Worm (Caenorhabditis elegans) whole organism, midembryonic: ENCODE results near the gene rabr-3.

Experiments used
- T22C8.4 ChIP-seq: fragments of 200-800 bp; sonication (Bioruptor generic); IDR thresholded peaks from 2 replicates; pipeline ENCODE4 v1.3.6; 2022; ENCODE audit warnings: missing genetic modification characterization, missing compliant biosample characterization
- cog-1 ChIP-seq: sonication (generic microtip); optimal IDR thresholded peaks from 2 replicates; lab custom pipeline; 2016; ENCODE audit warnings: missing genetic modification characterization, missing compliant biosample characterization
- flt-1 ChIP-seq: fragments of 200-800 bp; sonication (Bioruptor generic); IDR thresholded peaks from 2 replicates; pipeline ENCODE4 v1.3.6; 2022; ENCODE audit warnings: missing genetic modification characterization, missing compliant biosample characterization
- klf-2 ChIP-seq: fragments of 200-800 bp; sonication (Bioruptor generic); conservative IDR thresholded peaks from 2 replicates; pipeline ENCODE4 v1.3.6; 2022; ENCODE audit warnings: missing genetic modification reagents, missing genetic modification characterization, missing compliant biosample characterization
- med-1 ChIP-seq: sonication (generic microtip); optimal IDR thresholded peaks from 2 replicates; lab custom pipeline; 2017; ENCODE audit warnings: missing genetic modification characterization, mild to moderate bottlenecking, missing compliant biosample characterization, antibody characterized with exemption, missing genetic modification reagents; ENCODE audit not compliant: insufficient read depth
- ref-1 ChIP-seq: fragments of 200-800 bp; sonication (Bioruptor generic); conservative IDR thresholded peaks from 2 replicates; pipeline ENCODE4 v1.3.6; 2022; ENCODE audit warnings: missing genetic modification reagents, missing genetic modification characterization, missing compliant biosample characterization
- tab-1 ChIP-seq: fragments of 200-800 bp; sonication (Bioruptor generic); IDR thresholded peaks from 2 replicates; pipeline ENCODE4 v1.3.6; 2022; ENCODE audit warnings: missing genetic modification characterization, missing compliant biosample characterization
- ztf-23 ChIP-seq: fragments of 200-800 bp; sonication (Bioruptor generic); IDR thresholded peaks from 2 replicates; pipeline ENCODE4 v1.3.6; 2022; ENCODE audit warnings: missing genetic modification reagents, missing genetic modification characterization, missing compliant biosample characterization
- ztf-29 ChIP-seq: fragments of 200-800 bp; sonication (Bioruptor generic); IDR thresholded peaks from 2 replicates; pipeline ENCODE4 v1.3.6; 2022; ENCODE audit warnings: missing genetic modification reagents, missing genetic modification characterization, missing compliant biosample characterization

Gene rabr-3

DNA sequence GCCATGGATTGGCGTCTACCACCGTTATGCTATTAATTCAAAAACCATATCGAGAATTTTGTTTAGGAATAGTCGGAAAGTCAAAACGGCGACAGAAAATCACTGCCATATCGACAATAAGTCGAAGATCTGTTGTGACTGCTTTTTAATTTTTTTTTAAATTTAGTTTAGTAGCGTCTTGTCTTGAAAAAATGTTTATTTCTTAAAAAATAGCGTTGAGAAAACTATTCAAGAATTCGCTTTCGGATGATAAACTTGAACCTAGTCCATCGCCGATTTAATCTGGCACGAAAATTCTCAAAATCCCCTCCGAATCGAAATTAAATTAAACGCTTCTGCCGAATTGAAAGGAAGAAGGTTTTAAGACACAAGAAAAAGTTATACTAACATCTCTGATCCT lies 3.4 kb upstream of the rabr-3 start, which contains the start of gene srh-279:
Gene srh-279, plus strand, starts transcription at position 301 of the 400 bp plus-strand sequence.
- TF ChIP-seq cog-1, result no peak
- no peak for TF ChIP-seq ztf-23 (GFP tag; lab: Robert Waterston, UW)
- no peak for TF ChIP-seq ref-1 (GFP tag; lab: Robert Waterston, UW)
- no peak for TF ChIP-seq med-1 (GFP tag; lab: Kevin White, UChicago)
- TF ChIP-seq klf-2, result no peak
- TF ChIP-seq tab-1 (GFP tag; lab: Robert Waterston, UW), result no peak
- no peak for TF ChIP-seq flt-1 (GFP tag; lab: Robert Waterston, UW)
- TF ChIP-seq ztf-29 (GFP tag; lab: Robert Waterston, UW), result no peak
- no peak for TF ChIP-seq T22C8.4

DNA sequence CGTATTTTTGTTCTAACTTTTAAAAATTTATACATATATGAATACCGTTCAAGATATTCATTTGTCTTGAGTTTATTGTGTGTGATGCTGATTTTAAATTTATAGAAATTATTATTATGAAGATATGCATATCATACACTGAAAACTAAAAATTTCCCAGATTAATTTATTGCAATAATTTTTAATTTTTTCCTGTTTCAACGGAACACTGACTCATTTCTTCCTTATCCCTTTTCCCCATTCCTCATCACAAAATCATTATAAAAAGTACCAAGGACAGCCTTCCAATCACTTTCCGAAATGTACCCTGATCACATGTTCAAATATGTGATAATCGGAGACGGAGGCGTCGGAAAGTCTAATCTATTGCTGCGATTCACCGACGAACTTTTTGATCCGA lies 840 bp upstream of the rabr-3 start, which contains the start of gene rabr-4:
Gene rabr-4, plus strand, starts transcription at position 301 of the 400 bp plus-strand sequence.
- TF ChIP-seq flt-1 (GFP tag; lab: Robert Waterston, UW) (no peak), klf-2 (no peak), tab-1 (GFP tag; lab: Robert Waterston, UW) (no peak), T22C8.4 (no peak), ztf-29 (GFP tag; lab: Robert Waterston, UW) (no peak), med-1 (GFP tag; lab: Kevin White, UChicago) (no peak), ztf-23 (GFP tag; lab: Robert Waterston, UW) (no peak), ref-1 (GFP tag; lab: Robert Waterston, UW) (no peak), cog-1 (no peak)

DNA sequence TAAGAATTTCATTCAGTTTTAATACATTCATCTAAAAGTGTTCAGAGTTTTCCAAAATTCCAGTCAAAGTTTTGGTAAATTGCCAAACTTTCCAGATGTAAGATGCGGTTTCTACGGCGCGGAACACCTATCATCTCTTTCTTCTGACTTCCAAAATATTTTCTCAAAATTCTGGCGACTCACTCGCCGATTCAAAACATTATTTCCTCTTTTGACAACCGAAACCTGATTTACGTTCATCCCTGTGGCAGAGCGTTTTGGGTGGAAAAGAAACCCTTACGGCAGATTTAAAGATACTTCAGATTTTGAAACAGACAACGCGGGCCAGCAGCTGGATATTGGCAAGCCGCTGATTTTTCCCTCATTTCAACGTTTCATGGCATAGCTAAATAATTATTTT lies 2.5 kb downstream of the rabr-3 start, which contains the start of gene F11A5.5:
Gene F11A5.5, plus strand, starts transcription at position 301 of the 400 bp plus-strand sequence.
- TF ChIP-seq med-1 (GFP tag; lab: Kevin White, UChicago), result no peak
- TF ChIP-seq klf-2, result no peak
- no peak for TF ChIP-seq ztf-29 (GFP tag; lab: Robert Waterston, UW)
- no peak for TF ChIP-seq T22C8.4
- no peak for TF ChIP-seq cog-1
- TF ChIP-seq ztf-23 (GFP tag; lab: Robert Waterston, UW), result no peak
- TF ChIP-seq flt-1 (GFP tag; lab: Robert Waterston, UW), result no peak
- TF ChIP-seq ref-1 (GFP tag; lab: Robert Waterston, UW), result no peak
- TF ChIP-seq tab-1 (GFP tag; lab: Robert Waterston, UW), result no peak

DNA sequence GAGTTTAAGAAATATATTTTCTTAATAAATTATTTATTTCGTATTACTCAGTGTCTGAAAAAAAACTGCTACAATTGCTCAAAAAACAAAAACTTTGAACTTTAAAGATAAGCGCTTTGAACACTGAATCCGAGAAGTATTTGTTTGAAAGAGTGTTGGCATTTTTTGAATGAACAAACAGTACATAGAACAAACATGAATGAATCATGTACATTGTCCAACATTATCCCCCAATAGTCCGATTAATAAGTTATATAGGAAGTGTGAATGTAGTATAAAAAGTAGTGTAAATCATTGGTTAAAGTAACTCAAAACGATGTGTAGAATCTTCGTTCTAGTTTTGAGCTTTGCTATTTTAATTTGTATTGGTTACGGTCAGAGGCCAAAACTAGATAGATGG lies 6.3 kb downstream of the rabr-3 start, which contains the start of gene F11A5.17:
Gene F11A5.17, plus strand, starts transcription at position 301 of the 400 bp plus-strand sequence.
- no peak for TF ChIP-seq tab-1 (GFP tag; lab: Robert Waterston, UW)
- no peak for TF ChIP-seq cog-1
- TF ChIP-seq ref-1 (GFP tag; lab: Robert Waterston, UW), result no peak
- TF ChIP-seq ztf-23 (GFP tag; lab: Robert Waterston, UW), result no peak
- TF ChIP-seq ztf-29 (GFP tag; lab: Robert Waterston, UW), result no peak
- no peak for TF ChIP-seq med-1 (GFP tag; lab: Kevin White, UChicago)
- TF ChIP-seq T22C8.4, result no peak
- no peak for TF ChIP-seq flt-1 (GFP tag; lab: Robert Waterston, UW)
- no peak for TF ChIP-seq klf-2

DNA sequence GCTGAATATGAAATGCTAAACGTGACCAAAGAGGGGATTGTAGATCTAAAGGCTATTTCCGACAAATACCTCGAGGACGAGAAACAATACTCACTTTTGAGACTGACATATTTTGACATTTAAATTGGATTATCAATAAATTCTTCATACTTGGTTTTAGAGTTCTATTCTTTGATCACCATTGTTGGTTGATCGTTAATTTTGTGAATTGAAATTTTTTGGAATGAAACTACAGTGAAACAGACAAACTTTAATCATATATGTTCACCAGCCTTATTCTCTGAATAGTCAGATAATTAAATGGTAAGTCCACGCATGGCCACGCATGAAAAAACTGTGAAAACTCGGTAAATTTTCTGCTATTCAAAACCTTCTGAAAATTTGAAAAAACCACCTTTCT lies 7.1 kb downstream of the rabr-3 start, which contains the start of gene F11A5.18:
Gene F11A5.18, plus strand, starts transcription at position 301 of the 400 bp plus-strand sequence.
- no peak for TF ChIP-seq ref-1 (GFP tag; lab: Robert Waterston, UW)
- no peak for TF ChIP-seq med-1 (GFP tag; lab: Kevin White, UChicago)
- no peak for TF ChIP-seq cog-1
- no peak for TF ChIP-seq ztf-29 (GFP tag; lab: Robert Waterston, UW)
- no peak for TF ChIP-seq ztf-23 (GFP tag; lab: Robert Waterston, UW)

DNA sequence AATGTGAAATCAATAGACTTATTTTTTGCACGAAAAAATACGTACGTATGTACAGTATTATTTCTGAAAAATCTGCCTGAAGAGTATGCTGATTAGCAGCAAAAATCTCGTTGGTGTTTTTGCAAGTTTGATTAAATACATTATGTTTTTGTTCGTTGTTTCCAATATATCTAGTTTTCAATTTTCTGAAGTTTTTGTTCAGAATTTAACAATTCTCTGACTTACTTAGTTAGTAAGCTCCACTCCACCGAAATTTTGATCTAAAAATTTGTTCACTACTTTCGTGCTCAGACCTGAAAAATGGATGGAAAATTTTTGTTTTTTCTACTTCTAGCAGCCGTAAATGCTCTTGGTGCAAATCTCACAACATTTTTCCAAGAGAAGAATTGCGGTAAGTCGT lies 9.4 kb downstream of the rabr-3 start, which contains the start of gene irld-26:
Gene irld-26, plus strand, starts transcription at position 301 of the 400 bp plus-strand sequence.
- TF ChIP-seq cog-1 (no peak), ztf-29 (GFP tag; lab: Robert Waterston, UW) (no peak), T22C8.4 (no peak), tab-1 (GFP tag; lab: Robert Waterston, UW) (no peak), ref-1 (GFP tag; lab: Robert Waterston, UW) (no peak), med-1 (GFP tag; lab: Kevin White, UChicago) (no peak), klf-2 (no peak), ztf-23 (GFP tag; lab: Robert Waterston, UW) (no peak)

DNA sequence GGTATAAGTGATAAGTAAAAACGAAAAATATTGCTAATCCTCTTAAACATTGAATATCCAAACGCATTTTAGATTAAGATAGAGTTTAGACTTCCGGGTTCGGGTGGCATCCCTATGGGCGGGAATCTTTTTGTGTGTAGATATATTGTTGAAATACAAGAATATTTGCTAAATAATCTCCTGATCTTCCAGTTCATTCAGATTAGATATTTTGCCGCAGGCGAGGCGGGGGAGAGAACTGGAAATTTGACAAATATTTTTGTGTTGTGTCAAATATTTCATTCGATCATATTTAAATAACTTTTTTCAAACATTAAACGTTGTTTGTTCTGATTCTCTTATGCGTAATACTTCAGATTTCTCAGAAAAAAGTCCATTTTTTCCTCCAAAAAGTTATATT lies 14.4 kb downstream of the rabr-3 start, which contains the start of gene oac-15:
Gene oac-15, minus strand, starts transcription at position 101 of the 400 bp plus-strand sequence.
- no peak for TF ChIP-seq klf-2

DNA sequence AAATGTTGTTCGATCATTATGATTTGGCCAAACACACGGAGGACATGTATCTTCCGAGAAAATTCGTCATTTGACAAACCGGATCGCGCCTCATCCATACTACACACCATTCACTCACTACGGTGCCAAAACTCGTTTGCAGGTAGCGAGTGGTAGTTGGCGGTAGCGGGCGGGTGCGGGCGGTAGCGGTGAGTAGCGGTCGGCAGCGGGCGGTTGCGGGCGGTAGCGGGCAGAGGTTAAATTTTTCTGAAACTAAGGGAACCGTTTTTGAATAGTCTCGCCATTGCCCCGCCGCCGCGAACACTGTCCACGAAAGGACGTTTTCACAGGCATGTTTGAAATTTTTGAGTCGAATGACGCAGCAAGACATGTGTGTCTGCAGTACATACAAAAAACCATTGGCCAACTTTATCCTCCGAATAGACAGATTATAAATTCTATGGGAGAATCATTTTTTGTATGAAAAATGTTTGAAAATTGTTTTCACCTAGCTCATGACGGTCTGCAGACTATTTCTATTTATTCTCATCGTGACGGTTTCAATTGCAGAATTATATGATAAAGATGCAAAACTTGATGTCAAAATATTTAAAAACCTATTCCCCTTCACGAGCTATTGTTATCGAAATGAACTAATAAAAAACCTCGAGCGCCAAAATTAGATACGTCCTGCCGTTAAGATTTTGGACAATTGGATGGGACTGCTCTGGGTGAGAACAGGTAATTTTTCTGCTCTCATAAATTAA lies 15.0 kb downstream of the rabr-3 start, which contains the start of gene F11A5.16:
Gene F11A5.16, plus strand, starts transcription at position 696 of the 746 bp plus-strand sequence.
- TF ChIP-seq cog-1 (no peak), tab-1 (GFP tag; lab: Robert Waterston, UW) (0 out of 2 replicates have a peak, but pooled peaks have one; percentile 18), T22C8.4 (no peak)

DNA sequence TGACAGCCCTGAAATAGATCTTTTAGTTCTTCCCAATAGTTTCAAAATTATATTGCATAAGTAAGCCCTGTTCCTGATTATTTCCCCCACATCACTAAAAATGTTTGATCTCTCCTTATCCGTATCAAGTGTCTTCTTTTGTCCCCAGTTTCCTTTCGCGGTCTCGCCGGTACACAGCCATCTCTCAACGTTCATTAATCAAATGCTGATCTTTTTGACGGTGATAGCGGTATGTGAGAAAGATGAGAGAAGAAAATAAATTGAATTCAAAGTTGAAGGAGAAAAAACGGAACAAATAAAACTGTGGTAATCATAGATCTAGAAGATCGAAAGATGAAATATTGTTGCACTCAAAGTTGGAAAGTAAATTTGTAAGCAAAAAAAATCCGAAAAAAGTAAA lies 16.2 kb downstream of the rabr-3 start:
- TF ChIP-seq ztf-29 (GFP tag; lab: Robert Waterston, UW), result no peak
- TF ChIP-seq med-1 (GFP tag; lab: Kevin White, UChicago), result no peak
- TF ChIP-seq tab-1 (GFP tag; lab: Robert Waterston, UW), result no peak
- TF ChIP-seq ref-1 (GFP tag; lab: Robert Waterston, UW), result no peak
- TF ChIP-seq T22C8.4, result no peak
- TF ChIP-seq cog-1, result no peak
- no peak for TF ChIP-seq ztf-23 (GFP tag; lab: Robert Waterston, UW)
- no peak for TF ChIP-seq klf-2
- TF ChIP-seq flt-1 (GFP tag; lab: Robert Waterston, UW), result no peak

DNA sequence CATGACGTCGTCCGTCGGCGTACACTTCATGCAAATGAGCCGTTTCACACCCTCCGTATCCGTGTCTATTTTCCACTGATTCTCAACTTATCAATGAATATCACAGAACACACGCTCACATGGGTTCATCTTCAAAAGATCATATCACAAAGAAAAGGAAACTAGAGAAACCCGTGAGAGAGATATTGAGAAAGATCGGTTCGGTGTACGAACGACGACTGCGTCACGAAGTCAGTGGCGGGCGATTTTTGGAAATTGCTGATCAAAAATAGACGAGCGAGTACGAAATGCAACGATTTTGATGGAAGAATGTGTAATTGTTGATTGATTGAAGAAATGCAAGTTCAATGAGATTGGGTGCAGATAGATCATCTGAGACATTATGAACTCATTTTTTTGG lies 17.8 kb downstream of the rabr-3 start:
- TF ChIP-seq tab-1 (GFP tag; lab: Robert Waterston, UW) (no peak), med-1 (GFP tag; lab: Kevin White, UChicago) (no peak), ref-1 (GFP tag; lab: Robert Waterston, UW) (no peak), ztf-23 (GFP tag; lab: Robert Waterston, UW) (no peak), ztf-29 (GFP tag; lab: Robert Waterston, UW) (no peak), cog-1 (no peak), T22C8.4 (no peak), flt-1 (GFP tag; lab: Robert Waterston, UW) (no peak), klf-2 (no peak)
